Worm (Caenorhabditis elegans) whole organism, L2 larva: ENCODE results near the gene F32D8.11.

Experiments
- C34F6.9 ChIP-seq: fragments of 150-350 bp; optimal IDR thresholded peaks from 2 replicates; lab custom pipeline; 2014; ENCODE audit warnings: missing biosample characterization, missing genetic modification characterization
- F13H6.1 ChIP-seq: sonication (generic microtip); optimal IDR thresholded peaks from 2 replicates; lab custom pipeline; 2016; ENCODE audit warnings: missing genetic modification characterization, missing compliant biosample characterization
- Y55F3AM.14 ChIP-seq: fragments of 200-800 bp; sonication (Bioruptor generic); optimal IDR thresholded peaks from 2 replicates; lab custom pipeline; 2018; ENCODE audit warnings: mild to moderate bottlenecking, missing genetic modification characterization, missing compliant biosample characterization
- ZK546.5 ChIP-seq: sonication (generic microtip); optimal IDR thresholded peaks from 2 replicates; lab custom pipeline; 2017; ENCODE audit warnings: missing biosample characterization, missing genetic modification characterization
- aly-2 ChIP-seq: fragments of 150-350 bp; optimal IDR thresholded peaks from 2 replicates; lab custom pipeline; 2014; ENCODE audit warnings: missing biosample characterization, missing genetic modification characterization
- ceh-16 ChIP-seq: fragments of 150-350 bp; optimal IDR thresholded peaks from 2 replicates; lab custom pipeline; 2014; ENCODE audit warnings: missing biosample characterization, missing genetic modification characterization
- crh-2 ChIP-seq: sonication (generic microtip); optimal IDR thresholded peaks from 2 replicates; lab custom pipeline; 2017; ENCODE audit warnings: missing biosample characterization, missing genetic modification characterization
- dmd-4 ChIP-seq: sonication (generic microtip); optimal IDR thresholded peaks from 2 replicates; lab custom pipeline; 2017; ENCODE audit warnings: missing biosample characterization, missing genetic modification characterization
- egl-27 ChIP-seq: sonication (generic microtip); optimal IDR thresholded peaks from 3 replicates; lab custom pipeline; 2017; ENCODE audit warnings: missing biosample characterization, missing genetic modification reagents, missing genetic modification characterization
- elt-1 ChIP-seq: fragments of 150-350 bp; optimal IDR thresholded peaks from 2 replicates; lab custom pipeline; 2014; ENCODE audit warnings: missing biosample characterization, missing genetic modification characterization
- elt-3 ChIP-seq: sonication (generic microtip); optimal IDR thresholded peaks from 2 replicates; lab custom pipeline; 2017; ENCODE audit warnings: missing biosample characterization, missing genetic modification characterization
- lin-11 ChIP-seq: fragments of 150-350 bp; sonication (generic microtip); optimal IDR thresholded peaks from 2 replicates; lab custom pipeline; 2014; ENCODE audit warnings: missing biosample characterization, missing genetic modification characterization, inconsistent platforms, mixed read lengths
- lin-13 ChIP-seq: fragments of 150-350 bp; optimal IDR thresholded peaks from 2 replicates; lab custom pipeline; 2014; ENCODE audit warnings: missing biosample characterization, missing genetic modification reagents, missing genetic modification characterization
- lin-39 ChIP-seq: fragments of 150-350 bp; optimal IDR thresholded peaks from 2 replicates; lab custom pipeline; 2014; ENCODE audit warnings: missing biosample characterization, missing genetic modification reagents, missing genetic modification characterization
- lsy-2 ChIP-seq, 2 experiments: fragments of 150-350 bp in 1 of 2; sonication (generic microtip) in 1 of 2; optimal IDR thresholded peaks; 2 replicates each; lab custom pipeline; 2014 to 2017; ENCODE audit warnings: missing biosample characterization in 2 of 2, missing genetic modification characterization in 2 of 2
- mdl-1 ChIP-seq, 2 experiments: fragments of 150-350 bp in 1 of 2; sonication (generic microtip) in 1 of 2; optimal IDR thresholded peaks; 2 replicates each; lab custom pipeline; 2017; ENCODE audit warnings: missing biosample characterization in 2 of 2, missing genetic modification characterization in 2 of 2
- nhr-11 ChIP-seq: fragments of 150-350 bp; optimal IDR thresholded peaks from 2 replicates; lab custom pipeline; 2014; ENCODE audit warnings: missing biosample characterization, missing genetic modification characterization
- nhr-129 ChIP-seq: fragments of 150-350 bp; optimal IDR thresholded peaks from 2 replicates; lab custom pipeline; 2014; ENCODE audit warnings: missing biosample characterization, missing genetic modification characterization
- nhr-23 ChIP-seq: fragments of 150-350 bp; optimal IDR thresholded peaks from 2 replicates; lab custom pipeline; 2014; ENCODE audit warnings: missing biosample characterization, missing genetic modification reagents, missing genetic modification characterization
- nhr-237 ChIP-seq: fragments of 150-350 bp; optimal IDR thresholded peaks from 2 replicates; lab custom pipeline; 2014; ENCODE audit warnings: missing biosample characterization, missing genetic modification characterization
- nhr-25 ChIP-seq: fragments of 150-350 bp; sonication (generic microtip); optimal IDR thresholded peaks from 3 replicates; lab custom pipeline; 2014; ENCODE audit warnings: missing biosample characterization, missing genetic modification characterization
- nhr-6 ChIP-seq: fragments of 150-350 bp; optimal IDR thresholded peaks from 2 replicates; lab custom pipeline; 2014; ENCODE audit warnings: missing biosample characterization, missing genetic modification characterization
- peb-1 ChIP-seq: fragments of 150-350 bp; optimal IDR thresholded peaks from 2 replicates; lab custom pipeline; 2014; ENCODE audit warnings: missing biosample characterization, missing genetic modification characterization
- sem-4 ChIP-seq: fragments of 150-350 bp; optimal IDR thresholded peaks from 2 replicates; lab custom pipeline; 2014; ENCODE audit warnings: missing biosample characterization, missing genetic modification reagents, missing genetic modification characterization
- skn-1 ChIP-seq: sonication (generic microtip); optimal IDR thresholded peaks from 2 replicates; lab custom pipeline; 2017; ENCODE audit warnings: missing biosample characterization, missing genetic modification characterization
- sma-3 ChIP-seq: sonication (generic microtip); optimal IDR thresholded peaks from 2 replicates; lab custom pipeline; 2016; ENCODE audit warnings: missing genetic modification reagents, missing genetic modification characterization, missing compliant biosample characterization
- sma-9 ChIP-seq, 2 experiments: fragments of 150-350 bp in 1 of 2; sonication (generic microtip) in 1 of 2; optimal IDR thresholded peaks; 2 replicates each; lab custom pipeline; 2014 to 2016; ENCODE audit warnings: missing genetic modification characterization in 2 of 2, mild to moderate bottlenecking in 1 of 2, missing biosample characterization in 1 of 2, missing compliant biosample characterization in 1 of 2, missing genetic modification reagents in 1 of 2, moderate library complexity in 1 of 2
- snpc-4 ChIP-seq: fragments of 150-350 bp; optimal IDR thresholded peaks from 2 replicates; lab custom pipeline; 2014; ENCODE audit warnings: missing biosample characterization, missing genetic modification characterization
- unc-39 ChIP-seq: fragments of 150-350 bp; optimal IDR thresholded peaks from 2 replicates; lab custom pipeline; 2014; ENCODE audit warnings: missing biosample characterization, missing genetic modification characterization
- unc-55 ChIP-seq: fragments of 150-350 bp; sonication (generic microtip); optimal IDR thresholded peaks from 3 replicates; lab custom pipeline; 2014; ENCODE audit warnings: missing biosample characterization, missing genetic modification reagents, missing genetic modification characterization
- unc-62 ChIP-seq: fragments of 150-350 bp; optimal IDR thresholded peaks from 2 replicates; lab custom pipeline; 2014; ENCODE audit warnings: missing biosample characterization, missing genetic modification reagents, missing genetic modification characterization
- zag-1 ChIP-seq: fragments of 150-350 bp; optimal IDR thresholded peaks from 2 replicates; lab custom pipeline; 2014; ENCODE audit warnings: missing biosample characterization, missing genetic modification characterization
- ztf-1 ChIP-seq: fragments of 200-800 bp; sonication (Bioruptor generic); conservative IDR thresholded peaks from 2 replicates; pipeline ENCODE4 v1.3.6; 2022; ENCODE audit warnings: missing genetic modification characterization, missing compliant biosample characterization
- ztf-11 ChIP-seq: sonication (generic microtip); optimal IDR thresholded peaks from 2 replicates; lab custom pipeline; 2017; ENCODE audit warnings: missing biosample characterization, missing genetic modification characterization

Gene F32D8.11

ce11 chrV:10931189-10931588 lies 42.3 kb upstream of the F32D8.11 start, which contains the start of gene scvp-1:
Gene scvp-1, minus strand, starts transcription at chrV:10931289.
- no peak for TF ChIP-seq unc-39 (tag; lab: Kevin White, UChicago)
- no peak for TF ChIP-seq elt-1 (tag; lab: Kevin White, UChicago)
- TF ChIP-seq lsy-2 (tag; optimal IDR thresholded peaks at IDR 0.05; lab: Kevin White, UChicago) = no peak
- no peak for TF ChIP-seq crh-2 (tag; lab: Kevin White, UChicago)
- TF ChIP-seq unc-55 (GFP tag; lab: Kevin White, UChicago) = no peak
- no peak for TF ChIP-seq lin-11 (tag; lab: Kevin White, UChicago)
- TF ChIP-seq ZK546.5 (tag; lab: Kevin White, UChicago) = no peak
- TF ChIP-seq egl-27 (tag; lab: Kevin White, UChicago) = no peak

ce11 chrV:10929511-10929910 lies 40.6 kb upstream of the F32D8.11 start, which contains the start of gene F58B4.3:
Gene F58B4.3, plus strand, starts transcription at chrV:10929811.
- TF ChIP-seq unc-62 (GFP tag; lab: Kevin White, UChicago) (no peak), elt-3 (no peak), Y55F3AM.14 (GFP tag; lab: Kevin White, UChicago) (no peak), lin-11 (tag; lab: Kevin White, UChicago) (peak; percentile 39), aly-2 (tag; lab: Kevin White, UChicago) (no peak)
- TF ChIP-seq, all 48 proteins: peak for 1

- TF ChIP-seq lin-11 (tag; lab: Kevin White, UChicago) = peak; percentile 35
- no peak for TF ChIP-seq nhr-11 (tag; lab: Kevin White, UChicago)
Measured at ce11 chrV:10925658-10926057, 36.7 kb upstream of the F32D8.11 start.

- TF ChIP-seq nhr-23 (tag; lab: Kevin White, UChicago) = no peak
- peak; percentile 12 for TF ChIP-seq lin-11 (tag; lab: Kevin White, UChicago)
Measured at ce11 chrV:10924731-10925130, 35.8 kb upstream of the F32D8.11 start, which contains the start of gene F58B4.6. Gene F58B4.6, plus strand, starts transcription at chrV:10925031.

ce11 chrV:10923229-10923628 lies 34.3 kb upstream of the F32D8.11 start, which contains the start of gene F58B4.7:
Gene F58B4.7, minus strand, starts transcription at chrV:10923329.
- TF ChIP-seq nhr-25 (tag; lab: Kevin White, UChicago) (no peak), lsy-2 (tag; optimal IDR thresholded peaks at IDR 0.05; lab: Kevin White, UChicago) (no peak), ZK546.5 (tag; lab: Kevin White, UChicago) (no peak), nhr-237 (tag; lab: Kevin White, UChicago) (no peak), elt-3 (no peak), ztf-11 (tag; lab: Kevin White, UChicago) (no peak), unc-62 (GFP tag; lab: Kevin White, UChicago) (no peak), F13H6.1 (tag; lab: Kevin White, UChicago) (no peak)

ce11 chrV:10921747-10922146 lies 32.8 kb upstream of the F32D8.11 start, which contains the start of gene nas-31:
Gene nas-31, minus strand, starts transcription at chrV:10921847.
- TF ChIP-seq dmd-4 = no peak
- no peak for TF ChIP-seq nhr-237 (tag; lab: Kevin White, UChicago)
- no peak for TF ChIP-seq lin-39
- TF ChIP-seq ztf-1 = no peak
- TF ChIP-seq elt-3 = no peak
- no peak for TF ChIP-seq lin-11 (tag; lab: Kevin White, UChicago)
- TF ChIP-seq sem-4 (tag; lab: Kevin White, UChicago) = no peak
- no peak for TF ChIP-seq elt-1 (tag; lab: Kevin White, UChicago)
- TF ChIP-seq C34F6.9 (tag; lab: Kevin White, UChicago) = no peak
- TF ChIP-seq nhr-23 (tag; lab: Kevin White, UChicago) = no peak

- TF ChIP-seq sma-9 (GFP tag; optimal IDR thresholded peaks at IDR 0.05; lab: Kevin White, UChicago) = no peak
- no peak for TF ChIP-seq sma-9 (tag; optimal IDR thresholded peaks at IDR 0.05; lab: Kevin White, UChicago)
- no peak for TF ChIP-seq zag-1 (tag; lab: Kevin White, UChicago)
- no peak for TF ChIP-seq sma-3 (GFP tag; lab: Kevin White, UChicago)
- no peak for TF ChIP-seq ceh-16 (tag; lab: Kevin White, UChicago)
- TF ChIP-seq nhr-6 (tag; lab: Kevin White, UChicago) = no peak
- TF ChIP-seq sem-4 (tag; lab: Kevin White, UChicago) = no peak
- no peak for TF ChIP-seq ztf-11 (tag; lab: Kevin White, UChicago)
- no peak for TF ChIP-seq snpc-4 (tag; lab: Kevin White, UChicago)
- TF ChIP-seq egl-27 (tag; lab: Kevin White, UChicago) = no peak
- TF ChIP-seq dmd-4 = no peak
- TF ChIP-seq ztf-1 = no peak
- no peak for TF ChIP-seq mdl-1 (tag; optimal IDR thresholded peaks at IDR 0.05; lab: Kevin White, UChicago)
- TF ChIP-seq nhr-129 (tag; lab: Kevin White, UChicago) = no peak
- no peak for TF ChIP-seq skn-1 (tag; lab: Kevin White, UChicago)
- no peak for TF ChIP-seq elt-3
- no peak for TF ChIP-seq nhr-23 (tag; lab: Kevin White, UChicago)
- no peak for TF ChIP-seq lin-13
- TF ChIP-seq peb-1 (tag; lab: Kevin White, UChicago) = no peak
- TF ChIP-seq lin-39 = no peak
- TF ChIP-seq, all 48 proteins: peak for 0
Measured at ce11 chrV:10918373-10918772, 29.4 kb upstream of the F32D8.11 start, which contains the start of gene F58B4.2. Gene F58B4.2, minus strand, starts transcription at chrV:10918473.
